Fruit fly (Drosophila melanogaster) whole organism, embryonic: ENCODE data around the gene CG6414.
A peak's percentile ranks its signal among the peaks of the same experiment; 100 is the strongest.

Source experiments
- CG10979 ChIP-seq: fragments of 200-800 bp; sonication (Bioruptor generic); optimal IDR thresholded peaks from 2 replicates; lab custom pipeline; 2018; ENCODE audit warnings: missing biosample characterization, mild to moderate bottlenecking, missing genetic modification characterization, moderate library complexity
- CG3838 ChIP-seq: fragments of 200-800 bp; sonication (Bioruptor generic); optimal IDR thresholded peaks from 3 replicates; lab custom pipeline; 2016; ENCODE audit warnings: missing biosample characterization, missing genetic modification characterization
- Ets97D ChIP-seq: fragments of 200-800 bp; sonication (Bioruptor generic); optimal IDR thresholded peaks from 3 replicates; lab custom pipeline; 2016; ENCODE audit warnings: missing biosample characterization, missing genetic modification characterization
- psq ChIP-seq: fragments of 200-800 bp; sonication (Bioruptor generic); optimal IDR thresholded peaks from 2 replicates; lab custom pipeline; 2017; ENCODE audit warnings: missing biosample characterization, missing genetic modification characterization
- slp2 ChIP-seq: fragments of 200-800 bp; sonication (Bioruptor generic); optimal IDR thresholded peaks from 2 replicates; lab custom pipeline; 2016; ENCODE audit warnings: missing biosample characterization, missing genetic modification characterization
- sob ChIP-seq: fragments of 200-800 bp; sonication (Bioruptor generic); IDR thresholded peaks from 2 replicates; pipeline ENCODE4 v1.3.6; 2022; ENCODE audit warnings: missing biosample characterization, missing genetic modification characterization
- wor ChIP-seq: fragments of 200-800 bp; sonication (Bioruptor generic); IDR thresholded peaks from 2 replicates; pipeline ENCODE4 v1.3.6; 2022; ENCODE audit warnings: missing biosample characterization, missing genetic modification characterization

dm6 chrX:4010179-4010578 lies 39.0 kb upstream of the CG6414 start:
- TF ChIP-seq wor (no peak), CG3838 (GFP tag; lab: Kevin White, UChicago) (no peak), sob (GFP tag; lab: Robert Waterston, UW) (peak; percentile 48; the same call in 1 of the 2 replicates), slp2 (GFP tag; lab: Kevin White, UChicago) (no peak), Ets97D (no peak), CG10979 (tag; lab: Kevin White, UChicago) (peak; percentile 29), psq (GFP tag; lab: Kevin White, UChicago) (no peak)
